Fruit fly (Drosophila melanogaster) whole organism, embryonic: ENCODE results near the gene cindr.

Experiments
- Atf-2 ChIP-seq: fragments of 200-800 bp; sonication (Bioruptor generic); optimal IDR thresholded peaks from 2 replicates; lab custom pipeline; 2016; ENCODE audit warnings: missing biosample characterization, missing genetic modification characterization
- BtbVII ChIP-seq: fragments of 200-800 bp; sonication (Bioruptor generic); optimal IDR thresholded peaks from 3 replicates; lab custom pipeline; 2017; ENCODE audit warnings: missing biosample characterization, mild to moderate bottlenecking, missing genetic modification characterization
- CG11398 ChIP-seq: fragments of 200-800 bp; sonication (Bioruptor generic); optimal IDR thresholded peaks from 2 replicates; lab custom pipeline; 2016; ENCODE audit warnings: missing biosample characterization, missing genetic modification characterization
- CG13624 ChIP-seq: fragments of 200-800 bp; sonication (Bioruptor generic); optimal IDR thresholded peaks from 2 replicates; lab custom pipeline; 2016; ENCODE audit warnings: missing biosample characterization, missing genetic modification characterization
- CG15479 ChIP-seq: fragments of 200-800 bp; sonication (Bioruptor generic); optimal IDR thresholded peaks from 3 replicates; lab custom pipeline; 2019; ENCODE audit warnings: missing biosample characterization, mild to moderate bottlenecking, missing genetic modification characterization, moderate library complexity
- CG17568 ChIP-seq: fragments of 200-800 bp; sonication (Bioruptor generic); optimal IDR thresholded peaks from 2 replicates; lab custom pipeline; 2018; ENCODE audit warnings: missing biosample characterization, mild to moderate bottlenecking, missing genetic modification characterization, moderate library complexity
- CG17802 ChIP-seq: fragments of 200-800 bp; sonication (Bioruptor generic); optimal IDR thresholded peaks from 2 replicates; lab custom pipeline; 2018; ENCODE audit warnings: missing biosample characterization, mild to moderate bottlenecking, missing genetic modification characterization, moderate library complexity
- CG18011 ChIP-seq: fragments of 200-800 bp; sonication (Bioruptor generic); optimal IDR thresholded peaks from 2 replicates; lab custom pipeline; 2017; ENCODE audit warnings: missing biosample characterization, missing genetic modification characterization, mild to moderate bottlenecking, moderate library complexity, missing genotype
- CG1832 ChIP-seq: fragments of 200-800 bp; sonication (Bioruptor generic); optimal IDR thresholded peaks from 2 replicates; lab custom pipeline; 2017; ENCODE audit warnings: missing biosample characterization, mild to moderate bottlenecking, missing genetic modification characterization, inconsistent platforms
- CG18599 ChIP-seq: fragments of 200-800 bp; sonication (Bioruptor generic); optimal IDR thresholded peaks from 3 replicates; lab custom pipeline; 2017; ENCODE audit warnings: missing biosample characterization, missing genetic modification characterization, mild to moderate bottlenecking, moderate library complexity, missing genetic modification reagents
- CG2120 ChIP-seq: fragments of 200-800 bp; sonication (Bioruptor generic); optimal IDR thresholded peaks from 3 replicates; lab custom pipeline; 2016; ENCODE audit warnings: missing biosample characterization, missing genetic modification characterization
- CG2875 ChIP-seq: fragments of 200-800 bp; sonication (Bioruptor generic); optimal IDR thresholded peaks from 2 replicates; lab custom pipeline; 2017; ENCODE audit warnings: missing biosample characterization, mild to moderate bottlenecking, missing genetic modification characterization, missing genetic modification reagents
- CG2889 ChIP-seq: fragments of 200-800 bp; sonication (Bioruptor generic); IDR thresholded peaks from 3 replicates; pipeline ENCODE4 v1.3.6; 2022; ENCODE audit warnings: missing biosample characterization, missing genetic modification characterization
- CG4328 ChIP-seq: fragments of 200-800 bp; sonication (Bioruptor generic); optimal IDR thresholded peaks from 3 replicates; lab custom pipeline; 2017; ENCODE audit warnings: missing biosample characterization, missing genetic modification reagents, missing genetic modification characterization
- CG4424 ChIP-seq: fragments of 200-800 bp; sonication (Bioruptor generic); optimal IDR thresholded peaks from 3 replicates; lab custom pipeline; 2016; ENCODE audit warnings: missing biosample characterization, missing genetic modification characterization
- CG4820 ChIP-seq: fragments of 200-800 bp; sonication (Bioruptor generic); optimal IDR thresholded peaks from 3 replicates; lab custom pipeline; 2016; ENCODE audit warnings: missing biosample characterization, missing genetic modification characterization
- CG8281 ChIP-seq: fragments of 200-800 bp; sonication (Bioruptor generic); optimal IDR thresholded peaks from 2 replicates; lab custom pipeline; 2018; ENCODE audit warnings: missing biosample characterization, mild to moderate bottlenecking, missing genetic modification characterization, moderate library complexity
- CG8478 ChIP-seq: fragments of >200 bp; optimal IDR thresholded peaks from 2 replicates; lab custom pipeline; 2018
- CG9609 ChIP-seq: fragments of 200-800 bp; sonication (Bioruptor generic); optimal IDR thresholded peaks from 3 replicates; lab custom pipeline; 2016; ENCODE audit warnings: missing biosample characterization, missing genetic modification characterization
- CG9932 ChIP-seq: fragments of 200-800 bp; sonication (Bioruptor generic); IDR thresholded peaks from 2 replicates; pipeline ENCODE4 v1.3.6; 2022; ENCODE audit warnings: missing biosample characterization, missing genetic modification characterization
- CkIIα-i1 ChIP-seq: fragments of 200-800 bp; sonication (Bioruptor generic); IDR thresholded peaks from 2 replicates; pipeline ENCODE4 v1.3.6; 2022; ENCODE audit warnings: missing biosample characterization, missing genetic modification characterization
- CrebB ChIP-seq: fragments of 200-800 bp; sonication (Bioruptor generic); optimal IDR thresholded peaks from 3 replicates; lab custom pipeline; 2018; ENCODE audit warnings: missing biosample characterization, mild to moderate bottlenecking, missing genetic modification characterization
- GATAe ChIP-seq: fragments of 200-800 bp; sonication (Bioruptor generic); conservative IDR thresholded peaks from 2 replicates; pipeline ENCODE4 v1.3.6; 2022; ENCODE audit warnings: missing biosample characterization, missing genetic modification characterization
- HLH3B ChIP-seq: fragments of 200-800 bp; sonication (Bioruptor generic); IDR thresholded peaks from 2 replicates; pipeline ENCODE4 v1.3.6; 2022; ENCODE audit warnings: missing biosample characterization, missing genetic modification characterization
- Myb ChIP-seq: fragments of 200-800 bp; sonication (Bioruptor generic); optimal IDR thresholded peaks from 2 replicates; lab custom pipeline; 2016; ENCODE audit warnings: missing biosample characterization, missing genetic modification characterization
- NC2β ChIP-seq: fragments of 200-800 bp; sonication (Bioruptor generic); optimal IDR thresholded peaks from 2 replicates; lab custom pipeline; 2016; ENCODE audit warnings: missing biosample characterization, missing genetic modification characterization
- Nf-YB ChIP-seq: fragments of 200-800 bp; sonication (Bioruptor generic); optimal IDR thresholded peaks from 3 replicates; lab custom pipeline; 2019; ENCODE audit warnings: missing biosample characterization, mild to moderate bottlenecking, missing genetic modification characterization, moderate library complexity
- Poxn ChIP-seq: fragments of 200-800 bp; sonication (Bioruptor generic); IDR thresholded peaks from 2 replicates; pipeline ENCODE4 v1.3.6; 2022; ENCODE audit warnings: missing biosample characterization, missing genetic modification characterization
- Ptx1 ChIP-seq: fragments of 200-800 bp; sonication (Bioruptor generic); IDR thresholded peaks from 2 replicates; pipeline ENCODE4 v1.3.6; 2022; ENCODE audit warnings: missing biosample characterization, missing genetic modification characterization
- Scr ChIP-seq: fragments of 200-800 bp; sonication (Bioruptor generic); IDR thresholded peaks from 2 replicates; pipeline ENCODE4 v1.3.6; 2022; ENCODE audit warnings: missing biosample characterization, missing genetic modification characterization; ENCODE audit not compliant: partially characterized antibody
- Sox100B ChIP-seq: fragments of 200-800 bp; sonication (Bioruptor generic); optimal IDR thresholded peaks from 3 replicates; lab custom pipeline; 2018; ENCODE audit warnings: missing biosample characterization, mild to moderate bottlenecking, missing genetic modification characterization
- Tbp ChIP-seq: fragments of >200 bp; optimal IDR thresholded peaks from 2 replicates; lab custom pipeline; 2018; ENCODE audit warnings: missing biosample characterization, missing genetic modification characterization
- abd-A ChIP-seq: fragments of 200-800 bp; sonication (Bioruptor generic); optimal IDR thresholded peaks from 3 replicates; lab custom pipeline; 2019; ENCODE audit warnings: missing biosample characterization, mild to moderate bottlenecking, missing genetic modification characterization, moderate library complexity
- bcd ChIP-seq: fragments of 200-800 bp; sonication (Bioruptor generic); optimal IDR thresholded peaks from 2 replicates; lab custom pipeline; 2017; ENCODE audit warnings: missing biosample characterization, mild to moderate bottlenecking, missing genetic modification characterization
- br ChIP-seq: fragments of >200 bp; optimal IDR thresholded peaks from 2 replicates; lab custom pipeline; 2017
- chif ChIP-seq, 2 experiments: fragments of 200-800 bp; sonication (Bioruptor generic); optimal IDR thresholded peaks; 3 replicates each; lab custom pipeline; 2016; ENCODE audit warnings: missing biosample characterization in 2 of 2, missing genetic modification characterization in 2 of 2
- ci ChIP-seq: fragments of 200-800 bp; sonication (Bioruptor generic); IDR thresholded peaks from 3 replicates; pipeline ENCODE4 v1.3.6; 2022; ENCODE audit warnings: missing biosample characterization, missing genetic modification characterization
- dm ChIP-seq: fragments of 200-800 bp; sonication (Bioruptor generic); optimal IDR thresholded peaks from 3 replicates; lab custom pipeline; 2016; ENCODE audit warnings: missing biosample characterization, missing genetic modification characterization
- eyg ChIP-seq: fragments of 200-800 bp; sonication (Bioruptor generic); optimal IDR thresholded peaks from 3 replicates; lab custom pipeline; 2016; ENCODE audit warnings: missing biosample characterization, missing genetic modification characterization
- hth ChIP-seq: fragments of >200 bp; optimal IDR thresholded peaks from 2 replicates; lab custom pipeline; 2017; ENCODE audit warnings: inconsistent platforms
- nerfin-1 ChIP-seq: fragments of 200-800 bp; sonication (Bioruptor generic); optimal IDR thresholded peaks from 3 replicates; lab custom pipeline; 2019; ENCODE audit warnings: missing biosample characterization, mild to moderate bottlenecking, missing genetic modification characterization, moderate library complexity
- oc ChIP-seq: fragments of 200-800 bp; sonication (Bioruptor generic); optimal IDR thresholded peaks from 2 replicates; lab custom pipeline; 2018; ENCODE audit warnings: missing biosample characterization, mild to moderate bottlenecking, missing genetic modification characterization, moderate library complexity
- phol ChIP-seq: fragments of 200-800 bp; sonication (Bioruptor generic); optimal IDR thresholded peaks from 3 replicates; lab custom pipeline; 2018; ENCODE audit warnings: missing biosample characterization, mild to moderate bottlenecking, missing genetic modification characterization, moderate library complexity
- pnt ChIP-seq: fragments of 200-800 bp; sonication (Bioruptor generic); optimal IDR thresholded peaks from 3 replicates; lab custom pipeline; 2016; ENCODE audit warnings: missing biosample characterization, missing genetic modification characterization
- pros ChIP-seq: fragments of 200-800 bp; sonication (Bioruptor generic); optimal IDR thresholded peaks from 3 replicates; lab custom pipeline; 2019; ENCODE audit warnings: missing biosample characterization, mild to moderate bottlenecking, missing genetic modification characterization, moderate library complexity
- ro ChIP-seq: fragments of 200-800 bp; sonication (Bioruptor generic); IDR thresholded peaks from 2 replicates; pipeline ENCODE4 v1.3.6; 2022; ENCODE audit warnings: missing biosample characterization, missing genetic modification characterization
- stwl ChIP-seq: fragments of 200-800 bp; sonication (Bioruptor generic); optimal IDR thresholded peaks from 3 replicates; lab custom pipeline; 2018; ENCODE audit warnings: missing biosample characterization, mild to moderate bottlenecking, missing genetic modification characterization, moderate library complexity
- tap ChIP-seq: fragments of 200-800 bp; optimal IDR thresholded peaks from 3 replicates; lab custom pipeline; 2019; ENCODE audit warnings: missing biosample characterization, mild to moderate bottlenecking, missing genetic modification characterization, moderate library complexity
- tio ChIP-seq: fragments of 200-800 bp; sonication (Bioruptor generic); optimal IDR thresholded peaks from 2 replicates; lab custom pipeline; 2017; ENCODE audit warnings: missing biosample characterization, missing genetic modification characterization, inconsistent platforms
- tll ChIP-seq, 2 experiments: fragments of 200-800 bp in 1 of 2; fragments of >200 bp in 1 of 2; sonication (Bioruptor generic) in 1 of 2; optimal IDR thresholded peaks; 2 replicates each; lab custom pipeline; 2017 to 2019; ENCODE audit warnings: missing biosample characterization in 2 of 2, missing genetic modification characterization in 2 of 2, mild to moderate bottlenecking in 1 of 2, moderate library complexity in 1 of 2
- vnd ChIP-seq: fragments of 200-800 bp; sonication (Bioruptor generic); IDR thresholded peaks from 3 replicates; pipeline ENCODE4 v1.3.6; 2022; ENCODE audit warnings: missing biosample characterization, missing genetic modification characterization; ENCODE audit not compliant: partially characterized antibody
- zen ChIP-seq: fragments of 200-800 bp; sonication (Bioruptor generic); optimal IDR thresholded peaks from 3 replicates; lab custom pipeline; 2018; ENCODE audit warnings: missing biosample characterization, mild to moderate bottlenecking, missing genetic modification characterization, moderate library complexity

Gene cindr

DNA sequence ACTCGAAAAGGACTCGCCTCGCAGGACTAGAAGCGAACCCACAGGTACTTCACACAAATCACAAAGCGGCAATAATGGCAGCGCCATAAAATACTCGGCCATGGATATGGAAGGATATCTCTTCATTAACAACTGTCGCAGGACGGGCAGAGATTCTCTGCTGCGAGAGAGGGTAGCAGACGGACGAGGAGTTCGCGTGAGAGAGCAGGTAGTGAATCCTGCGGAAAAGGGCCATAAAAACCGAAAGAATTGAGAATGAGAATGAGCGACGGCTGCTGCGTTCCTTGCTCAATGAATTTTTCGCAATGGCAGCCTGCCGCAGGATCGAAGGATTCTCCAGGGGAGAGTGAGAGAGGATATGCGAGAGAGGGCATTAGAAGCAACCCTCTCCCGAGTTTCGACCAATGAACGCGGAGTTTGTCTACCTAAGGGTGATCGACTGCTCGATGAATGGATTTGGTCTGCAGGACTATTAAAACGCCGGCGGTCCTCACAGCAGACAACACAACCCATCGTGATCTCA is 43.5 kb downstream of the cindr start, which contains the start of gene tll (continued):
- TF ChIP-seq NC2β (GFP tag; lab: Kevin White, UChicago) (no peak), zen (peak; percentile 90), Poxn (GFP tag; lab: Robert Waterston, UW) (no peak), Scr (no peak), Nf-YB (peak; percentile 93), tio (no peak), CG9609 (GFP tag; lab: Kevin White, UChicago) (no peak), CG15479 (peak; percentile 99), tll (GFP tag; optimal IDR thresholded peaks at IDR 0.05; lab: Kevin White, UChicago) (peak in 1 of 2 experiments; percentile 96), CG2889 (GFP tag; lab: Robert Waterston, UW) (no peak), CG17802 (tag; lab: Kevin White, UChicago) (no peak), CG17568 (GFP tag; lab: Kevin White, UChicago) (no peak), eyg (GFP tag; lab: Kevin White, UChicago) (no peak), pnt (GFP tag; lab: Kevin White, UChicago) (no peak), BtbVII (GFP tag; lab: Kevin White, UChicago) (no peak), CG1832 (GFP tag; lab: Kevin White, UChicago) (peak; percentile 58), dm (no peak), oc (no peak), Atf-2 (GFP tag; lab: Kevin White, UChicago) (no peak), CrebB (tag; lab: Kevin White, UChicago) (no peak), bcd (GFP tag; lab: Kevin White, UChicago) (no peak), phol (tag; lab: Kevin White, UChicago) (peak; percentile 7), Myb (GFP tag; lab: Kevin White, UChicago) (no peak), nerfin-1 (tag; lab: Kevin White, UChicago) (no peak), CG2875 (no peak), CG4328 (GFP tag; lab: Kevin White, UChicago) (no peak), CG8281 (no peak), pros (peak; percentile 94), Tbp (GFP tag; lab: Kevin White, UChicago) (no peak), ci (GFP tag; lab: Robert Waterston, UW) (no peak), CG4820 (no peak), CG8478 (lab: Kevin White, UChicago) (no peak), CG18011 (GFP tag; lab: Kevin White, UChicago) (no peak), stwl (tag; lab: Kevin White, UChicago) (no peak), CG4424 (no peak), ro (GFP tag; lab: Robert Waterston, UW) (no peak), br (lab: Kevin White, UChicago) (no peak), Sox100B (no peak), vnd (GFP tag; lab: Robert Waterston, UW) (no peak), GATAe (GFP tag; lab: Robert Waterston, UW) (no peak), abd-A (tag; lab: Kevin White, UChicago) (no peak), hth (lab: Kevin White, UChicago) (no peak), chif (GFP tag; optimal IDR thresholded peaks at IDR 0.05; lab: Kevin White, UChicago) (no peak), Ptx1 (no peak), tap (tag; lab: Kevin White, UChicago) (no peak), CG2120 (GFP tag; lab: Kevin White, UChicago) (no peak), CkIIα-i1 (no peak), CG13624 (GFP tag; lab: Kevin White, UChicago) (no peak), HLH3B (GFP tag; lab: Robert Waterston, UW) (no peak), CG9932 (GFP tag; lab: Robert Waterston, UW) (no peak), CG11398 (GFP tag; lab: Kevin White, UChicago) (no peak), CG18599 (GFP tag; lab: Kevin White, UChicago) (no peak)
